Worm (Caenorhabditis elegans) whole organism, L3 larva: ENCODE results near the gene F14H3.6.

Experiments
- ama-1 ChIP-seq: fragments of 150-350 bp; optimal IDR thresholded peaks from 2 replicates; lab custom pipeline; 2018
- ceh-16 ChIP-seq: sonication (generic microtip); optimal IDR thresholded peaks from 2 replicates; lab custom pipeline; 2017; ENCODE audit warnings: missing biosample characterization, missing genetic modification characterization
- ceh-82 ChIP-seq: fragments of 150-350 bp; optimal IDR thresholded peaks from 2 replicates; lab custom pipeline; 2014; ENCODE audit warnings: missing biosample characterization, missing genetic modification characterization
- fkh-10 ChIP-seq: sonication (generic microtip); optimal IDR thresholded peaks from 2 replicates; lab custom pipeline; 2017; ENCODE audit warnings: missing biosample characterization, missing genetic modification reagents, missing genetic modification characterization
- fos-1 ChIP-seq: fragments of 150-350 bp; optimal IDR thresholded peaks from 2 replicates; lab custom pipeline; 2014; ENCODE audit warnings: missing biosample characterization, missing genetic modification characterization
- nhr-237 ChIP-seq: fragments of 150-350 bp; optimal IDR thresholded peaks from 2 replicates; lab custom pipeline; 2014; ENCODE audit warnings: missing biosample characterization, missing genetic modification characterization
- nhr-28 ChIP-seq: fragments of 150-350 bp; optimal IDR thresholded peaks from 2 replicates; lab custom pipeline; 2014; ENCODE audit warnings: missing biosample characterization, missing genetic modification characterization
- nhr-67 ChIP-seq: fragments of 150-350 bp; optimal IDR thresholded peaks from 2 replicates; lab custom pipeline; 2014; ENCODE audit warnings: missing biosample characterization, missing genetic modification characterization
- nhr-77 ChIP-seq: fragments of 150-350 bp; optimal IDR thresholded peaks from 2 replicates; lab custom pipeline; 2014; ENCODE audit warnings: missing biosample characterization, missing genetic modification characterization
- pqm-1 ChIP-seq: fragments of 150-350 bp; optimal IDR thresholded peaks from 2 replicates; lab custom pipeline; 2017; ENCODE audit warnings: missing biosample characterization, missing genetic modification characterization, inconsistent platforms
- tbx-2 ChIP-seq: sonication (generic microtip); optimal IDR thresholded peaks from 2 replicates; lab custom pipeline; 2016; ENCODE audit warnings: mild to moderate bottlenecking, missing genetic modification characterization, missing compliant biosample characterization
- unc-62 ChIP-seq: fragments of 150-350 bp; sonication (generic microtip); optimal IDR thresholded peaks from 4 replicates; lab custom pipeline; 2014; ENCODE audit warnings: missing biosample characterization, missing genetic modification reagents, missing genetic modification characterization
- ztf-11 ChIP-seq: fragments of 150-350 bp; optimal IDR thresholded peaks from 2 replicates; lab custom pipeline; 2014; ENCODE audit warnings: missing biosample characterization, missing genetic modification characterization

DNA sequence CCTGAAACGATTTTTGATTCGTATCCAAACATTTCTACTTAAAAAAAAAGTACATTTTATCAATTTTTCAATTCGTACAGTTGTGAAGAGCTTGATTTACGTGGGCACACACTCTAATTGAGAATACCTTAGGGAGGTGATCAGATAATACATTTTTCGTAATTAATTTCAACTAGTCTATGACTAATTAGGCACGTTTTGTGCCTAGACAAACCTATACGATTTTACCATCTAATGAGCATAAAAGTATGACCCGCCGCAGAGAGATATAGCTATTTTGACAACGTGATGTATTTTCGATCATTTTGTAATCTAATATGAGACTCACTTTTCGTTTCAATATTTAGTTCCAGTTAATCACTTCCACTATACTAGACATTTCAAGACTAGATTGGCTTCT is 41.7 kb downstream of the F14H3.6 start:
- TF ChIP-seq nhr-67 (tag; lab: Kevin White, UChicago) (no peak), nhr-237 (tag; lab: Kevin White, UChicago) (no peak), tbx-2 (tag; lab: Kevin White, UChicago) (no peak), nhr-28 (tag; lab: Kevin White, UChicago) (no peak), fos-1 (no peak), ztf-11 (tag; lab: Kevin White, UChicago) (no peak), nhr-77 (tag; lab: Kevin White, UChicago) (no peak), ceh-16 (no peak), ceh-82 (tag; lab: Kevin White, UChicago) (no peak), ama-1 (lab: Kevin White, UChicago) (no peak), pqm-1 (tag; lab: Kevin White, UChicago) (no peak), unc-62 (GFP tag; lab: Kevin White, UChicago) (no peak), fkh-10 (GFP tag; lab: Kevin White, UChicago) (no peak)
